Fruit fly (Drosophila melanogaster) S2 (cell line): ENCODE results near the gene RpS21.

Source experiments
- CG8478 ChIP-seq: fragments of >200 bp; optimal IDR thresholded peaks from 2 replicates; lab custom pipeline; 2018
- CTCF ChIP-seq, 2 experiments: fragments of >200 bp; optimal IDR thresholded peaks; 2 replicates each; lab custom pipeline; 2018

- TF ChIP-seq CTCF (optimal IDR thresholded peaks at IDR 0.05; lab: Kevin White, UChicago) (no peak), CG8478 (lab: Kevin White, UChicago) (no peak)
Observed at dm6 chr2L:2837742-2838461, 18.0 kb upstream of the RpS21 start, which contains the start of the genes CG3119 and Cpr23B.
